Fruit fly (Drosophila melanogaster) whole organism, wandering third instar larva: ENCODE measurements around the gene Or92a.

ENCODE experiments used
- Abd-B ChIP-seq: fragments of >200 bp; optimal IDR thresholded peaks from 2 replicates; lab custom pipeline; 2017; ENCODE audit warnings: missing biosample characterization, missing genetic modification characterization
- CG32264 ChIP-seq: fragments of 200-800 bp; sonication (Bioruptor generic); optimal IDR thresholded peaks from 2 replicates; lab custom pipeline; 2016; ENCODE audit warnings: missing biosample characterization, missing genetic modification characterization
- CG9705 ChIP-seq: fragments of 200-800 bp; sonication (Bioruptor generic); optimal IDR thresholded peaks from 2 replicates; lab custom pipeline; 2018; ENCODE audit warnings: missing biosample characterization, mild to moderate bottlenecking, missing genetic modification characterization
- Dfd ChIP-seq: fragments of >200 bp; optimal IDR thresholded peaks from 2 replicates; lab custom pipeline; 2017; ENCODE audit warnings: missing biosample characterization, missing genetic modification characterization
- Dif ChIP-seq: fragments of 200-275, 200-300 bp; sonication (Bioruptor generic); optimal IDR thresholded peaks from 2 replicates; lab custom pipeline; 2018; ENCODE audit warnings: missing biosample characterization, missing genetic modification characterization; ENCODE audit not compliant: partially characterized antibody
- GATAd ChIP-seq: sonication (Bioruptor generic); optimal IDR thresholded peaks from 2 replicates; lab custom pipeline; 2016; ENCODE audit warnings: missing biosample characterization, missing genetic modification characterization
- HLH106 ChIP-seq: fragments of 200-800 bp; optimal IDR thresholded peaks from 3 replicates; lab custom pipeline; 2019; ENCODE audit warnings: missing biosample characterization, mild to moderate bottlenecking, missing genetic modification characterization, moderate library complexity
- Hnf4 ChIP-seq: fragments of 200-800 bp; sonication (Bioruptor generic); optimal IDR thresholded peaks from 2 replicates; lab custom pipeline; 2016; ENCODE audit warnings: missing biosample characterization, mild to moderate bottlenecking, missing genetic modification characterization
- Hr78 ChIP-seq: fragments of >200 bp; optimal IDR thresholded peaks from 2 replicates; lab custom pipeline; 2017; ENCODE audit warnings: missing biosample characterization, missing genetic modification characterization
- Hr83 ChIP-seq: fragments of 200-300 bp; sonication (Bioruptor generic); optimal IDR thresholded peaks from 2 replicates; lab custom pipeline; 2016; ENCODE audit warnings: missing biosample characterization, mild to moderate bottlenecking, missing genetic modification characterization, moderate library complexity; ENCODE audit not compliant: poor library complexity, severe bottlenecking
- Jra ChIP-seq: sonication (Bioruptor generic); optimal IDR thresholded peaks from 2 replicates; lab custom pipeline; 2016; ENCODE audit warnings: missing biosample characterization, missing genetic modification characterization
- Mio ChIP-seq: sonication (Bioruptor generic); optimal IDR thresholded peaks from 2 replicates; lab custom pipeline; 2016; ENCODE audit warnings: missing biosample characterization, missing genetic modification characterization
- Myc ChIP-seq: fragments of >200 bp; optimal IDR thresholded peaks from 2 replicates; lab custom pipeline; 2017
- N ChIP-seq: fragments of >200 bp; optimal IDR thresholded peaks from 2 replicates; lab custom pipeline; 2018; ENCODE audit warnings: missing biosample characterization, missing external identifiers, missing genetic modification characterization
- OdsH ChIP-seq: fragments of 200-800 bp; sonication (Bioruptor generic); optimal IDR thresholded peaks from 2 replicates; lab custom pipeline; 2016; ENCODE audit warnings: missing biosample characterization, mild to moderate bottlenecking, missing genetic modification characterization
- Rel ChIP-seq, 2 experiments: fragments of 200-800 bp; sonication (Bioruptor generic) in 1 of 2; optimal IDR thresholded peaks; 2 replicates in 1 of 2; 3 replicates in 1 of 2; lab custom pipeline; 2016 to 2019; ENCODE audit warnings: mild to moderate bottlenecking in 2 of 2, missing biosample characterization in 2 of 2, missing genetic modification characterization in 2 of 2, moderate library complexity in 1 of 2
- Sp1 ChIP-seq: fragments of 200-800 bp; sonication (Bioruptor generic); optimal IDR thresholded peaks from 3 replicates; lab custom pipeline; 2019; ENCODE audit warnings: missing biosample characterization, mild to moderate bottlenecking, missing genetic modification characterization, moderate library complexity
- Vsx2 ChIP-seq: fragments of 200-300, 225-300 bp; sonication (Bioruptor generic); optimal IDR thresholded peaks from 2 replicates; lab custom pipeline; 2018; ENCODE audit warnings: missing biosample characterization, missing genetic modification characterization; ENCODE audit not compliant: partially characterized antibody
- brk ChIP-seq: fragments of 200-800 bp; sonication (Bioruptor generic); optimal IDR thresholded peaks from 2 replicates; lab custom pipeline; 2016; ENCODE audit warnings: missing biosample characterization, mild to moderate bottlenecking, missing genetic modification characterization
- dsf ChIP-seq: sonication (Bioruptor generic); optimal IDR thresholded peaks from 2 replicates; lab custom pipeline; 2016; ENCODE audit warnings: missing biosample characterization, missing genetic modification characterization, borderline replicate concordance
- ey ChIP-seq: fragments of 200-800 bp; sonication (Bioruptor generic); optimal IDR thresholded peaks from 2 replicates; lab custom pipeline; 2016; ENCODE audit warnings: missing biosample characterization, missing genetic modification characterization
- foxo ChIP-seq, 2 experiments: fragments of 200-800 bp; sonication (Bioruptor generic); optimal IDR thresholded peaks; 2 replicates in 1 of 2; 3 replicates in 1 of 2; lab custom pipeline; 2016 to 2017; ENCODE audit warnings: missing biosample characterization in 2 of 2, missing genetic modification characterization in 2 of 2
- fru ChIP-seq: fragments of 200-800 bp; sonication (Bioruptor generic); optimal IDR thresholded peaks from 3 replicates; lab custom pipeline; 2016; ENCODE audit warnings: missing biosample characterization, mild to moderate bottlenecking, missing genetic modification characterization
- h ChIP-seq: fragments of 200-800 bp; sonication (Bioruptor generic); optimal IDR thresholded peaks from 3 replicates; lab custom pipeline; 2016; ENCODE audit warnings: missing biosample characterization, mild to moderate bottlenecking, missing genetic modification characterization
- jim ChIP-seq: fragments of 175-275, 200-325 bp; sonication (Bioruptor generic); optimal IDR thresholded peaks from 2 replicates; lab custom pipeline; 2016; ENCODE audit warnings: missing biosample characterization, mild to moderate bottlenecking, missing genetic modification characterization
- pan ChIP-seq: fragments of >200 bp; optimal IDR thresholded peaks from 2 replicates; lab custom pipeline; 2017
- psq ChIP-seq: fragments of 200-800 bp; sonication (Bioruptor generic); optimal IDR thresholded peaks from 3 replicates; lab custom pipeline; 2017; ENCODE audit warnings: missing biosample characterization, mild to moderate bottlenecking, missing genetic modification characterization, moderate library complexity
- rgr ChIP-seq: fragments of 200-800 bp; sonication (Bioruptor generic); optimal IDR thresholded peaks from 3 replicates; lab custom pipeline; 2016; ENCODE audit warnings: missing biosample characterization, mild to moderate bottlenecking, missing genetic modification characterization
- sage ChIP-seq: fragments of 200-800 bp; sonication (Bioruptor generic); optimal IDR thresholded peaks from 2 replicates; lab custom pipeline; 2016; ENCODE audit warnings: missing biosample characterization, mild to moderate bottlenecking, missing genetic modification characterization
- sv ChIP-seq: fragments of 200-800 bp; sonication (Bioruptor generic); optimal IDR thresholded peaks from 3 replicates; lab custom pipeline; 2016; ENCODE audit warnings: missing biosample characterization, missing genetic modification characterization
- tai ChIP-seq: sonication (Bioruptor generic); optimal IDR thresholded peaks from 2 replicates; lab custom pipeline; 2016; ENCODE audit warnings: missing biosample characterization, missing genetic modification characterization
- woc ChIP-seq: sonication (Bioruptor generic); optimal IDR thresholded peaks from 2 replicates; lab custom pipeline; 2016; ENCODE audit warnings: missing biosample characterization, mild to moderate bottlenecking, missing genetic modification characterization

Or92a gene

DNA sequence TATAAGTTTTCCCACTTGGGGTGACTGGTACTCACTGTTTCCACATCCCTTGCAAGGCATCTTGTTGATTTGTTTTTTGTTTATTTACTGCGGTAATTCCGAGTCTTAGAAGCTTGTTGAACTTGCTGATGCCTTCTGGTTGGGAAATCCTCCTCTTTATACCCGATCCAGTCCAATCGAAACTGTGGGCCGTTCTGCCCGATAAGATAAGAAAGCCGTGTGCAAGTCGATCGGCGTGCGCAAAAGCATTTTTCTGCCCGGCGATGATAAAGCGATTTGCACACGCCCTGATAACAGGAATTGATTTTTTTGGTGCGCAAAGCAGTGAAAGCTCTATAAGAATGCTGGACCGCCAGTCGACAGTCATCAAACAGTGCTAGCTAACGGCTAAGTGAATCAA, 30.0 kb downstream of the Or92a start, which contains the start of the genes MtnE and MtnD (continued):
- TF ChIP-seq HLH106 (tag; lab: Kevin White, UChicago) (no peak), sage (GFP tag; lab: Kevin White, UChicago) (peak; percentile 45), ey (GFP tag; lab: Kevin White, UChicago) (no peak), Sp1 (GFP tag; lab: Kevin White, UChicago) (no peak), Hr78 (GFP tag; lab: Kevin White, UChicago) (no peak)

DNA sequence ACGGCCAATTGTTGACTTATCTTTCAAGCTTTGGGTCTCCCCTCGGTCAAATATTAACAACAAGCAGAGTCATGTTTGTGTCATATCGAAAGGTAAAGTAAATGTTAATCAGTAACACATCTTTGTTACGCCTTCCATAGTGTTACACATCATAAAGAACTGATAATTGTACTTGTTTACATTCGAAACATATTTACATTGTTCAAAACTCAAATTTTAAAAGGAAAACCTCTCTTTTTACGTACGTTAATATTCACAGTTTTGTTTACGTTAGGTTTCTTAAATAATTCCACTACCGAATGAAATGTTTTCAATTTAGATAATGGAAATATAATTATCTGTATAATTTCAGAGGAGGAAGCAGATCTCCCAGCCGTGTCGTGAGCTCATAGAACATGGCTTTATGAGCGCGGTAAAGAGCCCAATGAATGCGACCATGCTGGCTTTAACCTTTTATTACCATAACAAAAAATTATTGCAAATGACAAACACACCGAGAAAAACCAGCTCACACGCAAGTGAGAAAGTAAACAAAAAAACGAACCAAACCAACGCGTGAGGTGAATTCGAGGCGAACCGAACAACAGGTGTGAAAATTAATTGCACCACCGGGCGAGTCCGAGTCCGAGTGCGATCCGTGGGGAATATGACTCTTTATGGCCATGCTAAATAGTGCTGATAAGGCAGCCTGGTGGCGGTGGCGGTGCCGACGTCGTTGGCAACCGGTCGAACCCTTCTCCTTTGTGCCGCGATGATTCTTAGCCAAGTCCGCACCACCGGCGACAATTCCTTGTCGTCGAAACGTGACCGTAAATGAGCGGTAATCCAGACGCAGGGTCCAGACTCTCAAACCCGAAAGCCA, 37.9 kb downstream of the Or92a start:
- TF ChIP-seq tai (GFP tag; lab: Kevin White, UChicago) (peak; percentile 43), Hnf4 (peak; percentile 53), Hr83 (GFP tag; lab: Kevin White, UChicago) (no peak), Rel (GFP tag; optimal IDR thresholded peaks at IDR 0.05; lab: Kevin White, UChicago) (no peak), Rel (tag; optimal IDR thresholded peaks at IDR 0.05; lab: Kevin White, UChicago) (no peak), fru (GFP tag; lab: Kevin White, UChicago) (no peak), ey (GFP tag; lab: Kevin White, UChicago) (no peak), OdsH (GFP tag; lab: Kevin White, UChicago) (peak; percentile 33), rgr (peak; percentile 0), Dfd (GFP tag; lab: Kevin White, UChicago) (no peak), N (GFP tag; lab: Kevin White, UChicago) (no peak), Myc (lab: Kevin White, UChicago) (no peak), woc (no peak), GATAd (GFP tag; lab: Kevin White, UChicago) (no peak), brk (GFP tag; lab: Kevin White, UChicago) (peak; percentile 26), Sp1 (GFP tag; lab: Kevin White, UChicago) (peak; percentile 36), sv (GFP tag; lab: Kevin White, UChicago) (no peak), CG9705 (GFP tag; lab: Kevin White, UChicago) (peak; percentile 32), dsf (GFP tag; lab: Kevin White, UChicago) (peak; percentile 22), HLH106 (tag; lab: Kevin White, UChicago) (no peak), Mio (GFP tag; lab: Kevin White, UChicago) (no peak), Jra (no peak), CG32264 (GFP tag; lab: Kevin White, UChicago) (no peak), Abd-B (GFP tag; lab: Kevin White, UChicago) (no peak)
- TF ChIP-seq, all 38 proteins: peak for 8

DNA sequence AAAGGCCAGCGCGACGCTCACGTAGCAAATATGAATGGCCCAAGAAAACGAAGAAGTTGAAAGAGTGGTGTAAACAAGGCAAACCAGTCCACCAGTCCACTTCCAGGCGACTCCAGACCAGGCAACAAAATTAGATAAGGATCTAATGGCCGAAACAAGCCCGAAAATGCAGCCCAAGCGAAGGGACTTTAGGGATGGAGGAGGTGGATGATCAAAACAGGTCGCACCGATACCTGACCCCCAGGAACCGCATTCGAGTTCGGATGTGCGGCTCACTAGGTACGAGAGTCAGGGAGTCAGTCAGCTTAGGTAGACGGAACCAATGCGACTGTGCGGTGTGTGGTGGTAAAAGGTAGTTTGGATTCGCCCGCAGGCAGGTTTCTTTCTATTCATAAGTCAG, 38.6 kb downstream of the Or92a start:
- TF ChIP-seq psq (GFP tag; lab: Kevin White, UChicago) (peak; percentile 37), Dif (GFP tag; lab: Kevin White, UChicago) (no peak), dsf (GFP tag; lab: Kevin White, UChicago) (no peak)

DNA sequence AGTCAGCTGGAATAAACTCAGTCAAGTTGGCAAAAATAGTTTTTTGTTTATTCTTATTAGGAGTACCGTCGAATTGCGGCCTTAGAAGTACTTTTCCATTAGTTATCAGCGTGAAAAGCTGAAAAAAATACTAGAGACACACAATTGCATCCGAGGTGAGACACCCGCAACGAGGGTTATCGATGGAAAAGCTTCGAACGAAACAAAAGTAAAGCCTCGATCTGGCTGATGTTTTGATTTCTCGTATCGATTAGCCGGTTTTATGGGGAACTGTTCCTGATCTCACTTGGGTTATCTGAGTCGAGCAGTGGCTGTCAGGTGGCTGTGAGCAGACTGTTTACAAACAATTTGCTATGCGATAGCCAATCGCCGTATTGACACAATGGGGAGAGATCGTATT, 39.1 kb downstream of the Or92a start:
- TF ChIP-seq jim (GFP tag; lab: Kevin White, UChicago) (no peak), Myc (lab: Kevin White, UChicago) (no peak), Hr83 (GFP tag; lab: Kevin White, UChicago) (no peak), N (GFP tag; lab: Kevin White, UChicago) (no peak), Rel (GFP tag; optimal IDR thresholded peaks at IDR 0.05; lab: Kevin White, UChicago) (no peak), Rel (tag; optimal IDR thresholded peaks at IDR 0.05; lab: Kevin White, UChicago) (no peak), CG9705 (GFP tag; lab: Kevin White, UChicago) (no peak), Sp1 (GFP tag; lab: Kevin White, UChicago) (no peak), Jra (no peak), pan (no peak), Vsx2 (GFP tag; lab: Kevin White, UChicago) (no peak), Abd-B (GFP tag; lab: Kevin White, UChicago) (no peak), h (GFP tag; lab: Kevin White, UChicago) (no peak), foxo (GFP tag; optimal IDR thresholded peaks at IDR 0.05; lab: Kevin White, UChicago) (no peak), Hr78 (GFP tag; lab: Kevin White, UChicago) (no peak)
